Fruit fly (Drosophila melanogaster): Measurements from ENCODE around the gene dl.

Gene dl

DNA sequence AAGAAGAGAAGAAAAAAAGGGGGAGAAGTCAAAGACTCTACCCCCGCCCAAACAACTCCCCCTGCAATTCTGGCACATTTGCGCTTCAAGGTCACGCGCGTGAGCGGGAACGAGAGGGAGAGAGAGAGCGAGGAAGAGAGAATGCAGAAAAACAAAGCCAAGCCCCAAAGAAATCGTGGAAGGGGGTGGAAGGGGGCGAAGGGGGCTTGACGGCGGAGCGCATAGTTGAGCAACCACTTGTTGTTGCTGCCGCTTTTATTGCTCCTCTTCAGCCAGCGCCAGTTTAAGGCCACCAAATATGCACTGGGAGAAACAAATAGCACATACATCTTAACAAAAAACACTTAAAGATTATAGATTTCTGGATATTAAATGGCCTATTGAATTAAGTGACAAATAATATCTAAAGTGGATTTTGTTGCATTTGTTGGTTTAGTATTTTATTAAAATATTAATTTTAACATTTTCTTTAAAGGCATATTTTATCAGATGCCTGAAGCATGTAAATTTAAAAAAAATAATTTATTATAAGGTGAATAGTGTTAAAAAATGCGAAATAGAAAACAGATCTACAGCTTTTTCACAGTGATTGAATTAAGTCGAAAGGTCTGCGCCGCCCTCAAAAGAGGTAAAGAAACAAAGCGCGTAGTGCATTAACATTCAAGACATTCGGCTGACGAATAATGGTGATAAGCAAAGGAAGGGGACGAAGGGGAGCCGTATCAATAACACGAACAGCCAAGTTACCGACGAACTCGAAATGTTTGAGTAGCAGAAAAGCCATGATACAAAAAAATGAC lies 20.2 kb downstream of the dl start (continued):
- TF ChIP-seq Awh (GFP tag; IDR thresholded peaks at IDR 0.05) (peak; percentile 88), Atf-2 (GFP tag; optimal IDR thresholded peaks at IDR 0.05) (peak; percentile 53), pzg (GFP tag; optimal IDR thresholded peaks at IDR 0.05) (no peak), CG4360 (GFP tag; IDR thresholded peaks at IDR 0.05) (peak; percentile 75), Jarid2 (GFP tag; optimal IDR thresholded peaks at IDR 0.05) (peak; percentile 85), C15 (GFP tag; IDR thresholded peaks at IDR 0.05) (peak; percentile 72; the same call in 1 of the 3 replicates), Nf-YC (tag; optimal IDR thresholded peaks at IDR 0.05) (peak; percentile 91), gem (tag; optimal IDR thresholded peaks at IDR 0.05) (peak; percentile 99), HmgZ (tag; optimal IDR thresholded peaks at IDR 0.05) (peak; percentile 88), CG32532 (GFP tag; IDR thresholded peaks at IDR 0.05) (peak; percentile 87), D19B (GFP tag; optimal IDR thresholded peaks at IDR 0.05) (peak; percentile 84), maf-S (GFP tag; optimal IDR thresholded peaks at IDR 0.05) (peak; percentile 25), CG17829 (tag; optimal IDR thresholded peaks at IDR 0.05) (peak; percentile 98), bbx (GFP tag; IDR thresholded peaks at IDR 0.05; ENCODE audit: partially characterized antibody) (no peak), CG9727 (GFP tag; optimal IDR thresholded peaks at IDR 0.05) (peak; percentile 82), Hsf (GFP tag; optimal IDR thresholded peaks at IDR 0.05) (peak; percentile 85), CG9817 (tag; optimal IDR thresholded peaks at IDR 0.05) (peak; percentile 85), rib (GFP tag; IDR thresholded peaks at IDR 0.05) (peak; percentile 72; the same call in 1 of the 2 replicates), tll (GFP tag; optimal IDR thresholded peaks at IDR 0.05) (no peak), H15 (GFP tag; IDR thresholded peaks at IDR 0.05) (peak; percentile 90), jing (GFP tag; optimal IDR thresholded peaks at IDR 0.05) (peak; percentile 53), pb (GFP tag; optimal IDR thresholded peaks at IDR 0.05) (peak; percentile 38), tup (GFP tag; optimal IDR thresholded peaks at IDR 0.05) (peak; percentile 40), Dek (tag; optimal IDR thresholded peaks at IDR 0.05) (peak; percentile 95), CG11398 (GFP tag; optimal IDR thresholded peaks at IDR 0.05) (peak; percentile 73), CG7372 (GFP tag; IDR thresholded peaks at IDR 0.05) (peak; percentile 93), gt (GFP tag; IDR thresholded peaks at IDR 0.05) (peak; percentile 71; the same call in 1 of the 2 replicates), nmo (GFP tag; optimal IDR thresholded peaks at IDR 0.05) (peak; percentile 84), Ets65A (GFP tag) (peak; percentile 91), Tbp (GFP tag; optimal IDR thresholded peaks at IDR 0.05) (no peak), caup (GFP tag; optimal IDR thresholded peaks at IDR 0.05; ENCODE audit: severe bottlenecking) (peak; percentile 80), CG34376 (GFP tag; optimal IDR thresholded peaks at IDR 0.05) (peak; percentile 62), CG43689 (GFP tag; IDR thresholded peaks at IDR 0.05) (peak; percentile 87), her (GFP tag; optimal IDR thresholded peaks at IDR 0.05) (no peak), slou (GFP tag; optimal IDR thresholded peaks at IDR 0.05) (peak; percentile 54), ken (GFP tag; IDR thresholded peaks at IDR 0.05) (peak; percentile 52; the same call in 2 of the 3 replicates), z (GFP tag; IDR thresholded peaks at IDR 0.05) (0 out of 3 replicates have a peak, but pooled peaks have one; percentile 36), ttk (GFP tag; IDR thresholded peaks at IDR 0.05) (peak; percentile 95), Sry-β (GFP tag; optimal IDR thresholded peaks at IDR 0.05) (peak; percentile 65), scrt (GFP tag; optimal IDR thresholded peaks at IDR 0.05) (peak; percentile 91), Lpt (GFP tag; optimal IDR thresholded peaks at IDR 0.05) (no peak), cwo (GFP tag; optimal IDR thresholded peaks at IDR 0.05) (peak; percentile 94), usp (GFP tag; optimal IDR thresholded peaks at IDR 0.05) (no peak), ems (GFP tag; optimal IDR thresholded peaks at IDR 0.05) (peak; percentile 50), CG1603 (tag; optimal IDR thresholded peaks at IDR 0.05) (peak; percentile 20), Stat92E (GFP tag; optimal IDR thresholded peaks at IDR 0.05) (no peak), CG30403 (GFP tag; optimal IDR thresholded peaks at IDR 0.05) (peak; percentile 93), eyg (GFP tag; optimal IDR thresholded peaks at IDR 0.05) (peak; percentile 11), Taf1 (GFP tag; IDR thresholded peaks at IDR 0.05) (peak; percentile 55)
